Worm (Caenorhabditis elegans): ENCODE results near the gene rpn-2.

The rpn-2 gene

DNA sequence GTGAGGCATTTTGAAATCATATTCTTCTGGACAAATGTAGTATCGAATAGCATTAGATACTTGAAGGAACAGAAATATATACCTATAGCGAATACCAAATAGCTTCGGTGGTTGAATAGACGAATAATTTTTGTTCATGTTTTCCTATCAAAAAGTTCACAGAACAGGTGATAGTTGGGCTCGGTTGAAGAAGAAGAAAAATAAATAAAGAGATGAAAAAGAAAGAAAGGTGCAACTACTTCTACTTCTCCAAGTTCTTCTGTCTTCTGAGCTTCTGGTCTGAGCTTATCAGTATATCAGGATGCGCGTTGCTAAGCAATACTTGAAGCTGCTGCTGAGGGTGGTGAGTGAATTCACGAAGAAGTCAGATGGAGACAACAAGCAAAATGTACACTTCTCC is 14.9 kb downstream of the rpn-2 start, which contains the start of gene C23G10.10:
TSS of gene C23G10.10 (minus strand) at position 101 of the 400 bp plus-strand sequence.
- no peak for TF ChIP-seq unc-62 (GFP tag; optimal IDR thresholded peaks at IDR 0.05)

- no peak for TF ChIP-seq unc-62 (GFP tag; optimal IDR thresholded peaks at IDR 0.05)
These were observed 16.5 kb downstream of the rpn-2 start, which contains the start of gene C23G10.11 for ce11 chrIII:6215476-6215875. TSS of gene C23G10.11 (minus strand) at chrIII:6215576.

ce11 chrIII:6215943-6216342 is 17.0 kb downstream of the rpn-2 start:
- TF ChIP-seq unc-62 (GFP tag; optimal IDR thresholded peaks at IDR 0.05), result no peak

DNA sequence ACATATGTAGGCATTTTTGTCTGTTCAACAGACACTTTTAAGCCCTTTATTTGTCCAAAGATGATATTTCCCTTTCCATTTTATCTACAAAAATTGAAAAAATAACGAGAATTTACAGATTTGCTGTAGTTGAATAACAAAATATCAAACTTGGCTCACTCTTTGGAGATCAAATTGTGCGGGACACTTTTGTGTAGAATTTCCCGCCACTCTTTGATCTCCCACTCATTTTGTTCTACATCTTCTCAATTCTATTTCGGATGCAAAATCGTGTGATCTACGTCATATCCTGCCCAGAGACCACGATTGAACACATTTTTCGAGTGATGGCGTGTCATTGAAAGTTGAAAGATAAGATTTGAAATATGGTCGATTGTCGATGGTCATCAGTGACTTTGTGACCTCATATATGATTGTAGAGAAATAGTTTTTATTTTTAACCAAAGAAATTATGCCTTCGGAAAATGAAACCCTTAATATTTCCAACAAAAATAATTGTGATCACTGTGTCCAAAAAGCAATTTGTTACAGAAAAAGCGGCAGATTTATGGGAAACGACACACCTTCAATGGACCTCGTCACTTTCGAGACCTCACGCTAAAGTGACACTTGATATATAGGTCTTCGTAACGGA is 18.0 kb downstream of the rpn-2 start, which contains the start of gene hot-4:
TSS of gene hot-4 (plus strand) at position 584 of the 634 bp plus-strand sequence.
- TF ChIP-seq unc-62 (GFP tag; optimal IDR thresholded peaks at IDR 0.05), result no peak

ce11 chrIII:6221403-6221802 is 22.4 kb downstream of the rpn-2 start:
- TF ChIP-seq unc-62 (GFP tag; optimal IDR thresholded peaks at IDR 0.05), result no peak

- TF ChIP-seq unc-62 (GFP tag; optimal IDR thresholded peaks at IDR 0.05), result no peak
These were observed 31.9 kb downstream of the rpn-2 start, which contains the start of gene esyt-2 for ce11 chrIII:6230870-6231269. TSS of gene esyt-2 (minus strand) at chrIII:6230970.

- no peak for TF ChIP-seq unc-62 (GFP tag; optimal IDR thresholded peaks at IDR 0.05)
These were observed 32.9 kb downstream of the rpn-2 start for ce11 chrIII:6231880-6232279.

DNA sequence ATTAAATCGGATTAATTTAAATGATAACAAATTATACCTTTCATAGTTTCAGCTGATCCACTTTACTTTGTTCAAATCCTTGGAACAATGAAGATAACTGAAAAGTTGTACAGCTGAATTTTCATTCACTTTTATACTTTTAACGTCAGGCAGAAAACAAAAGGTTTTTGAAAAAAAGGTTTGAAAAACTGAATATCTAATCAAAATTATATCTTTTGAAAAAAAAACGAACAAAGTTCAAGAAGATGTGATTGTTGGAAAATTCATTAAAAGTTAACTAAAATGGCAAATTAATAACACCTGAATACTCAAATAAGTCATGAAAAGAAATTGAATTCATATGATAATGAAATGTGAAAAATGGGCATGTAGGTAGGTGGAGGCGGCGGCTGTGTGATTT is 37.7 kb downstream of the rpn-2 start, which contains the start of gene T12A2.21:
TSS of gene T12A2.21 (minus strand) at position 101 of the 400 bp plus-strand sequence.
- no peak for TF ChIP-seq unc-62 (GFP tag; optimal IDR thresholded peaks at IDR 0.05)

- no peak for TF ChIP-seq unc-62 (GFP tag; optimal IDR thresholded peaks at IDR 0.05)
These were observed 41.5 kb downstream of the rpn-2 start, which contains the start of gene T12A2.3 for ce11 chrIII:6240528-6240927. TSS of gene T12A2.3 (plus strand) at chrIII:6240828.

- no peak for TF ChIP-seq unc-62 (GFP tag; optimal IDR thresholded peaks at IDR 0.05)
These were observed 46.7 kb downstream of the rpn-2 start, which contains the start of gene bcas-2 for ce11 chrIII:6245728-6246127. TSS of gene bcas-2 (minus strand) at chrIII:6245828.

ce11 chrIII:6248064-6248687 is 49.2 kb downstream of the rpn-2 start, which contains the start of the genes gen-1 and stt-3:
TSS of gene gen-1 (minus strand) at chrIII:6248158.
TSS of gene stt-3 (plus strand) at chrIII:6248637.
- TF ChIP-seq unc-62 (GFP tag; optimal IDR thresholded peaks at IDR 0.05), result no peak

DNA sequence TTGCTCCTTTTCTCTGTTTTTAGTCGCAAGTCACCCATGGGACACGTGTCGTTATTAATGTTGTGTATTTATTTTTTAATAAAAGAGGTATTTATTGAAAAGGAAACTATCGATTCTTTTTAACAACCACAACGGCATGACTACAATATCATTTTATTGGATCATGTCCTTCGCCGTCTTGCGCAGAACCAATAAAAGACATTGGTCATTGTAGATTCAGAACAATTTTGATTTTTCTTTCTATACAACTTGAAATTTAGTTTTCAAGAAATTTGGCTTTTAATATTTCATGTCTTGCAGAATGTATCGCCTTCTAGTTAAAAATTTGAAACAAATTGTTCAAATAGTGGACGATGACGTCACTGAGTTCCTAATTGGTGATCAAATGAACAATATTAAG is 52.5 kb downstream of the rpn-2 start, which contains the start of gene amdh-1:
TSS of gene amdh-1 (plus strand) at position 301 of the 400 bp plus-strand sequence.
- no peak for TF ChIP-seq unc-62 (GFP tag; optimal IDR thresholded peaks at IDR 0.05)

Measured in whole organism, dauer.